Fruit fly (Drosophila melanogaster) Kc167 (cell line): ENCODE data around the gene synr.

Experiments used
- Myc ChIP-seq: fragments of >200 bp; optimal IDR thresholded peaks from 2 replicates; lab custom pipeline; 2017; ENCODE audit warnings: missing external identifiers
- Sin3A ChIP-seq: fragments of >200 bp; optimal IDR thresholded peaks from 2 replicates; lab custom pipeline; 2018; ENCODE audit warnings: missing external identifiers
- h ChIP-seq: fragments of >200 bp; optimal IDR thresholded peaks from 3 replicates; lab custom pipeline; 2018; ENCODE audit warnings: missing external identifiers
- insv ChIP-seq: fragments of >200 bp; optimal IDR thresholded peaks from 3 replicates; lab custom pipeline; 2018; ENCODE audit warnings: missing external identifiers
- psq ChIP-seq: fragments of >200 bp; optimal IDR thresholded peaks from 2 replicates; lab custom pipeline; 2017; ENCODE audit warnings: missing external identifiers
- ttk ChIP-seq: sonication (Bioruptor generic); optimal IDR thresholded peaks from 2 replicates; lab custom pipeline; 2017; ENCODE audit warnings: missing external identifiers

Gene synr

DNA sequence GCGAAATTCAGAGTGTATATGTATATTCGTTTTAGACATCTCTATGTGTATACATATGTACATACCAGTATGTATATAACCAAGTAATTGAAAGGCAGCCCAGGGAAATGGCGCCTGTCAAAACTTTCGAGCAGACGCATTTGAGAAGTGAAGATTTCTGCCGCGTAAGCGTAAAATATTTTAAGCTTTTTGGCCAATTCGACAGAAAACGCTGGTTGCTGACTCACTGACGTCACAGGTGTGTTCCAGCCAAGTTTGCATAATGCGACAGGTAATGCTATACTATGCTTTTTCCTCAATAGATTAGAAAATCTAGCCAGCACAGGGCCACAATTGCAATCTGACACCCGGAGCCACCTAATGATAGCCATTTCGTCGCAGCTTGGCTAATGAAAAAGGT is 25.8 kb upstream of the synr start:
- TF ChIP-seq Sin3A (lab: Kevin White, UChicago) = no peak
- TF ChIP-seq h = no peak
- TF ChIP-seq Myc (lab: Kevin White, UChicago) = no peak
- no peak for TF ChIP-seq ttk

- no peak for TF ChIP-seq ttk
- no peak for TF ChIP-seq Sin3A (lab: Kevin White, UChicago)
- no peak for TF ChIP-seq insv (lab: Kevin White, UChicago)
- TF ChIP-seq psq = no peak
- no peak for TF ChIP-seq h
- no peak for TF ChIP-seq Myc (lab: Kevin White, UChicago)
Measured at dm6 chr2L:4928340-4928739, 14.2 kb upstream of the synr start.

dm6 chr2L:4930541-4930940 is 12.0 kb upstream of the synr start:
- no peak for TF ChIP-seq ttk
- TF ChIP-seq psq = no peak
- TF ChIP-seq insv (lab: Kevin White, UChicago) = no peak
- no peak for TF ChIP-seq h
- TF ChIP-seq Sin3A (lab: Kevin White, UChicago) = no peak
- no peak for TF ChIP-seq Myc (lab: Kevin White, UChicago)

DNA sequence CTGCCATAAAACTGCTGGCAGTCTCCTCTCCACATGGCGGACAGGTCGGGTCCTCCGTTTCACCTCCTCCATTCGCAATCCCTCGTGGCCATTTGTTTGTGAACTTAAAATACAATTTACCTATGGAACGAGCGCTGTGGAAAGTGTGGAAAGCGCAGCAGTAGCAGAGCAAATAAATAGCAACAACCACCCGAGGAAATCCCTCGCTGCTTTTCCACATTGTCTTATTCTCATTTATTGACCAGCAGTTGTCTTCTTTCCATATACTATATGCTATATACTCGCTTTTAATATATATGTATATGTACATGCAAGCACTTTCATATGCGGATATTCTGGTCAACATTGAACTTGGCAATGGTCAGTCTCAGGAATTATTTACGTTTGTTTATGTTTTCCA is 10.3 kb upstream of the synr start, which contains the start of gene hoe1:
Gene hoe1, minus strand, starts transcription at position 101 of the 400 bp plus-strand sequence.
- TF ChIP-seq ttk (no peak), Myc (lab: Kevin White, UChicago) (no peak), h (no peak), insv (lab: Kevin White, UChicago) (no peak), Sin3A (lab: Kevin White, UChicago) (no peak), psq (no peak)

dm6 chr2L:4936325-4936869 is 6.1 kb upstream of the synr start, which contains the start of gene hoe2:
TSS of gene hoe2 (minus strand) at chr2L:4936450.
- TF ChIP-seq insv (lab: Kevin White, UChicago) (no peak), Sin3A (lab: Kevin White, UChicago) (no peak), Myc (lab: Kevin White, UChicago) (no peak)

DNA sequence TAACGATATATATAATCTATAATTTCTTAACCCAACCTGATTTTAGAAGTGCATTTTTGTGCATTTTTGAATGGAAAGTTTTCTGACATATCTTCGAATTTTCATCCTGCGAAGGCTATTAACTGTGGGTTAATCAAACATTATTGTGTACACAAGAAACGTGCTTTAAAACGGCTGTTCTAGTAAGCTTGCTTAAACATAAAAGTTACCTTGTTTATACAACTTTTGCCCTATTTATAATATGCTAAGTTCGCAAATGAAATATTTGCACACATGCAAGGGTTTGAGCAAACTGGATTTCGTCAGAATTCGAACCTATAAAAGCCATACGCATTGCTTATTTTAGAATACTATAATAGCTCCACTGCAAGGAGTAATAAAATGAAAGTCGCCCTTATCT is 5.5 kb upstream of the synr start, which contains the start of gene Sgs1:
Gene Sgs1, plus strand, starts transcription at position 350 of the 400 bp plus-strand sequence.
- TF ChIP-seq ttk = no peak
- TF ChIP-seq insv (lab: Kevin White, UChicago) = no peak
- TF ChIP-seq h = no peak
- TF ChIP-seq Sin3A (lab: Kevin White, UChicago) = no peak
- TF ChIP-seq psq = no peak
- TF ChIP-seq Myc (lab: Kevin White, UChicago) = no peak

- TF ChIP-seq psq = no peak
- TF ChIP-seq insv (lab: Kevin White, UChicago) = no peak
- no peak for TF ChIP-seq Sin3A (lab: Kevin White, UChicago)
- TF ChIP-seq Myc (lab: Kevin White, UChicago) = no peak
- no peak for TF ChIP-seq h
- TF ChIP-seq ttk = no peak
Measured at dm6 chr2L:4945300-4945699, 2.8 kb downstream of the synr start, which contains the start of the genes mRpL24 and betaggt-I. TSS of gene mRpL24 (minus strand) at chr2L:4945361. TSS of gene betaggt-I (plus strand) at chr2L:4945579.

- TF ChIP-seq insv (lab: Kevin White, UChicago) (no peak), ttk (no peak), psq (no peak), Sin3A (lab: Kevin White, UChicago) (no peak), Myc (lab: Kevin White, UChicago) (no peak), h (no peak)
Measured at dm6 chr2L:4949453-4950045, 7.0 kb downstream of the synr start, which contains the start of gene jet. TSS of gene jet (minus strand) at chr2L:4949784.

dm6 chr2L:4950667-4951066 is 8.1 kb downstream of the synr start, which contains the start of gene Jon25Biii:
TSS of gene Jon25Biii (minus strand) at chr2L:4950767.
- TF ChIP-seq insv (lab: Kevin White, UChicago) = no peak
- TF ChIP-seq h = no peak
- no peak for TF ChIP-seq psq
- TF ChIP-seq Sin3A (lab: Kevin White, UChicago) = no peak
- TF ChIP-seq ttk = no peak
- no peak for TF ChIP-seq Myc (lab: Kevin White, UChicago)

DNA sequence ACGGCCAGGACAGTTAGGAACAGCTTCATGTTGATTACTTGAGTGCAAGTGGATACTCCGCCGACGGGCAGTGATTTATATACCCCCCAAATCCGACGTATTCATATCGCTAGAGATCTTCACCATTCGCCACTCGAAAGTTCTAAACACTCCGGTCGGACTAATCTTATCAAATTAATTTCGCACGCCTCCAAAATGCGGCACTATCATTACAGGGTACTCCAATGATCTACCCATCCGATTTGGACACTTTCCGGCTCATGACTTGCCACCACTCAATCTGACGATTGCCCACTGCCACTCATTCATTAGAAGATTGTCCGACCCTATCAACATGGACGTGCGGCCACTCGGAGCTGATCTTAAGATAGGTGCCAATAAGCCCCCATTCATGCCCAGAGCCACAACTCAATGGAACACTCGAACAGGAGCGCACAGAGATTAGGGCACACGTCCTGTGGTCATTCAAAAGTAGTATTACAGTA is 10.6 kb downstream of the synr start, which contains the start of gene Jon25Bii:
Gene Jon25Bii, minus strand, starts transcription at position 51 of the 485 bp plus-strand sequence.
- TF ChIP-seq h (no peak), psq (no peak), Myc (lab: Kevin White, UChicago) (no peak), Sin3A (lab: Kevin White, UChicago) (no peak), insv (lab: Kevin White, UChicago) (no peak), ttk (no peak)

- TF ChIP-seq h (no peak), ttk (no peak), insv (lab: Kevin White, UChicago) (no peak), psq (no peak), Sin3A (lab: Kevin White, UChicago) (no peak), Myc (lab: Kevin White, UChicago) (no peak)
Measured at dm6 chr2L:4955094-4955823, 12.7 kb downstream of the synr start, which contains the start of the genes Jon25Bi and Marcal1. TSS of gene Jon25Bi (minus strand) at chr2L:4955144. TSS of gene Marcal1 (plus strand) at chr2L:4955509.

DNA sequence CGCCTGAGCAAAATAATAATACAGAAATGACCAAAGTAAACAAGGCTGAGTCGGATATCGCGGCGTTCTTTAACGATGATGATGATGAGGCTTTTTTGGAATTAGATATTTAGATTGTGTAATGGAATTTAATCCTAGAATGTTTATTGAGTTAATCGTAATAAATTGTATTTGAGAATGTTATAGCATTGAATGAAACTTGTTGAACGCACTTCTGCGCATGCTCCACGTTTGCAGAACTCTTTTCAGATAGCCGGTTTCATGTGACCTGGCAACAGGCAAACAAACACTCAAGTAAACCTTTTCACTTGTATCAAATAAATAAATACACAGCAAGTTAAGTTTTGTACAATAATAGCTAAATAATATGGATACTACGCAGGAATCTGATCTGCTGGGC is 15.6 kb downstream of the synr start, which contains the start of gene CG34124:
Gene CG34124, plus strand, starts transcription at position 301 of the 400 bp plus-strand sequence.
- TF ChIP-seq Myc (lab: Kevin White, UChicago) (no peak), psq (no peak), ttk (no peak), insv (lab: Kevin White, UChicago) (no peak), h (no peak), Sin3A (lab: Kevin White, UChicago) (no peak)
